Worm (Caenorhabditis elegans): ENCODE measurements around the gene srj-50.

- no peak for TF ChIP-seq snpc-4 (tag; optimal IDR thresholded peaks at IDR 0.05)
- no peak for TF ChIP-seq ztf-11 (tag; optimal IDR thresholded peaks at IDR 0.05)
- TF ChIP-seq skn-1 (tag; optimal IDR thresholded peaks at IDR 0.05) = no peak
- TF ChIP-seq aly-2 (tag; optimal IDR thresholded peaks at IDR 0.05) = no peak
- TF ChIP-seq nhr-6 (tag; optimal IDR thresholded peaks at IDR 0.05) = no peak
- TF ChIP-seq sem-4 (tag; optimal IDR thresholded peaks at IDR 0.05) = no peak
- TF ChIP-seq lin-39 (tag; optimal IDR thresholded peaks at IDR 0.05) = no peak
- no peak for TF ChIP-seq egl-27 (tag; optimal IDR thresholded peaks at IDR 0.05)
Measured at ce11 chrV:2801955-2802354, 30.8 kb upstream of the srj-50 start.

Measured in whole organism, L2 larva.